Worm (Caenorhabditis elegans) whole organism, L4/young adult: ENCODE measurements around the gene acr-2.
A peak's percentile ranks its signal among the peaks of the same experiment; 100 is the strongest.

ENCODE experiments used
- W03F9.2 ChIP-seq: fragments of 150-350 bp; optimal IDR thresholded peaks from 2 replicates; lab custom pipeline; 2014; ENCODE audit warnings: missing biosample characterization, missing genetic modification characterization
- dao-5 ChIP-seq: sonication (generic microtip); optimal IDR thresholded peaks from 2 replicates; lab custom pipeline; 2016; ENCODE audit warnings: missing genotype, missing genetic modification characterization, moderate library complexity, missing compliant biosample characterization
- him-1 ChIP-seq: sonication (generic microtip); optimal IDR thresholded peaks from 2 replicates; lab custom pipeline; 2016; ENCODE audit warnings: missing genotype, missing genetic modification reagents, missing genetic modification characterization, missing compliant biosample characterization

The acr-2 gene

ce11 chrX:6741532-6741931, 39.2 kb downstream of the acr-2 start:
- TF ChIP-seq him-1 (tag; lab: Kevin White, UChicago) = no peak
- peak; percentile 1 for TF ChIP-seq W03F9.2

ce11 chrX:6742011-6742683, 39.8 kb downstream of the acr-2 start, which contains the start of gene mdl-1:
mdl-1 (plus strand) TSS chrX:6742351.
- TF ChIP-seq dao-5 (no peak), him-1 (tag; lab: Kevin White, UChicago) (peak; percentile 4), W03F9.2 (no peak)

ce11 chrX:6742891-6743290, 40.5 kb downstream of the acr-2 start:
- TF ChIP-seq W03F9.2 (no peak), dao-5 (no peak), him-1 (tag; lab: Kevin White, UChicago) (no peak)

ce11 chrX:6743344-6743743, 41.0 kb downstream of the acr-2 start:
- TF ChIP-seq him-1 (tag; lab: Kevin White, UChicago) (no peak), W03F9.2 (no peak), dao-5 (no peak)

ce11 chrX:6743853-6744346, 41.6 kb downstream of the acr-2 start:
- TF ChIP-seq him-1 (tag; lab: Kevin White, UChicago) (no peak), W03F9.2 (peak; percentile 67), dao-5 (no peak)

ce11 chrX:6744537-6744936, 42.2 kb downstream of the acr-2 start:
- TF ChIP-seq W03F9.2 (peak; percentile 1), him-1 (tag; lab: Kevin White, UChicago) (no peak)

ce11 chrX:6744978-6745377, 42.6 kb downstream of the acr-2 start:
- TF ChIP-seq dao-5 = no peak
- no peak for TF ChIP-seq W03F9.2
- TF ChIP-seq him-1 (tag; lab: Kevin White, UChicago) = peak; percentile 26

- no peak for TF ChIP-seq W03F9.2
- no peak for TF ChIP-seq him-1 (tag; lab: Kevin White, UChicago)
- no peak for TF ChIP-seq dao-5
Measured at ce11 chrX:6745515-6745914, 43.2 kb downstream of the acr-2 start.

- TF ChIP-seq dao-5 = no peak
- TF ChIP-seq W03F9.2 = no peak
- no peak for TF ChIP-seq him-1 (tag; lab: Kevin White, UChicago)
Measured at ce11 chrX:6746849-6747248, 44.5 kb downstream of the acr-2 start.

ce11 chrX:6747906-6748356, 45.6 kb downstream of the acr-2 start:
- TF ChIP-seq him-1 (tag; lab: Kevin White, UChicago) (no peak), dao-5 (no peak), W03F9.2 (no peak)

ce11 chrX:6749124-6749822, 46.9 kb downstream of the acr-2 start:
- no peak for TF ChIP-seq dao-5
- no peak for TF ChIP-seq him-1 (tag; lab: Kevin White, UChicago)
- no peak for TF ChIP-seq W03F9.2

ce11 chrX:6750145-6750544, 47.8 kb downstream of the acr-2 start:
- TF ChIP-seq dao-5 = no peak
- peak; percentile 77 for TF ChIP-seq him-1 (tag; lab: Kevin White, UChicago)
- peak; percentile 49 for TF ChIP-seq W03F9.2
